Worm (Caenorhabditis elegans) whole organism, young adult: ENCODE results near the gene sos-1.

Source experiments
- F23B12.7 ChIP-seq: sonication (generic microtip); optimal IDR thresholded peaks from 2 replicates; lab custom pipeline; 2017; ENCODE audit warnings: missing genetic modification characterization, mild to moderate bottlenecking, missing compliant biosample characterization, antibody characterized with exemption, moderate library complexity; ENCODE audit not compliant: insufficient read depth
- K11D2.4 ChIP-seq: fragments of 200-800 bp; sonication (Bioruptor generic); IDR thresholded peaks from 2 replicates; pipeline ENCODE4 v1.3.6; 2022; ENCODE audit warnings: missing genetic modification reagents, missing genetic modification characterization, missing compliant biosample characterization
- Y53F4B.3 ChIP-seq: fragments of 200-800 bp; sonication (Bioruptor generic); IDR thresholded peaks from 2 replicates; pipeline ENCODE4 v1.3.6; 2022; ENCODE audit warnings: missing genetic modification reagents, missing genetic modification characterization, missing compliant biosample characterization
- ama-1 ChIP-seq, 3 experiments: fragments of 150-350 bp in 1 of 3; sonication (generic microtip) in 2 of 3; optimal IDR thresholded peaks; 2 replicates each; lab custom pipeline; 2014 to 2018; ENCODE audit warnings: missing biosample characterization in 2 of 3, missing genetic modification characterization in 2 of 3, missing genetic modification reagents in 2 of 3
- aptf-2 ChIP-seq: fragments of 200-800 bp; sonication (Bioruptor generic); conservative IDR thresholded peaks from 2 replicates; pipeline ENCODE4 v1.3.6; 2022; ENCODE audit warnings: missing genetic modification reagents, missing genetic modification characterization, missing compliant biosample characterization
- cebp-2 ChIP-seq: fragments of 200-800 bp; sonication (Bioruptor generic); IDR thresholded peaks from 2 replicates; pipeline ENCODE4 v1.3.6; 2022; ENCODE audit warnings: missing genetic modification characterization, missing compliant biosample characterization
- ceh-100 ChIP-seq: fragments of 200-800 bp; sonication (Bioruptor generic); IDR thresholded peaks from 2 replicates; pipeline ENCODE4 v1.3.6; 2022; ENCODE audit warnings: missing genetic modification reagents, missing genetic modification characterization, missing compliant biosample characterization
- ceh-91 ChIP-seq: fragments of 200-800 bp; sonication (Bioruptor generic); IDR thresholded peaks from 2 replicates; pipeline ENCODE4 v1.3.6; 2022; ENCODE audit warnings: missing genetic modification reagents, missing genetic modification characterization, missing compliant biosample characterization
- die-1 ChIP-seq: sonication (generic microtip); optimal IDR thresholded peaks from 2 replicates; lab custom pipeline; 2016; ENCODE audit warnings: missing genotype, mild to moderate bottlenecking, missing genetic modification characterization, missing compliant biosample characterization
- egl-44 ChIP-seq: fragments of 200-800 bp; sonication (Bioruptor generic); IDR thresholded peaks from 2 replicates; pipeline ENCODE4 v1.3.6; 2022; ENCODE audit warnings: missing genetic modification reagents, missing genetic modification characterization, missing compliant biosample characterization
- lin-26 ChIP-seq: fragments of 200-800 bp; sonication (Bioruptor generic); IDR thresholded peaks from 2 replicates; pipeline ENCODE4 v1.3.6; 2022; ENCODE audit warnings: missing genetic modification reagents, missing genetic modification characterization, missing compliant biosample characterization
- pha-4 ChIP-seq: fragments of 150-350 bp; sonication (generic microtip); optimal IDR thresholded peaks from 2 replicates; lab custom pipeline; 2014; ENCODE audit warnings: missing biosample characterization, missing genetic modification reagents, missing genetic modification characterization
- tlf-1 ChIP-seq: fragments of 200-800 bp; sonication (Bioruptor generic); optimal IDR thresholded peaks from 2 replicates; lab custom pipeline; 2018; ENCODE audit warnings: mild to moderate bottlenecking, missing genetic modification characterization, missing compliant biosample characterization

DNA sequence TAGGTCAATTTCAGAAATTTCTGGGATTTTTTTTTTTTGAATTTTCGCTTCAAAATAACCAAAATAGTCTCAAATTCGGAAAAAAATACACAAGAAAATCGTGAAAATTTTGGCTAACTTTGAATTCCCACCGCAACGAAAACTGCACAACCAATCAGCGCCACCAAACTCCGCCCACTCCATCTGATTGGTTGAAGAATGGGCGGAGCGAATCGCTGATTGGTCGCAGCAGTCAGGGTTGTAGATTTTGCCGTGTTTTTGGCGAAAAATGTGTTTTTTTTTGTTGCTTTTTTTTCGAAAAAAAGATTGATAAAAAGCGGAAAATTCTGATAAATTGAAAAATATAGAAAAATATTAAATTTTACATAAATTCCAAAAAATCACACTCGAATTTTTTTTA is 2.2 kb downstream of the sos-1 start:
- TF ChIP-seq aptf-2 = no peak
- TF ChIP-seq egl-44 (GFP tag; lab: Robert Waterston, UW) = no peak
- no peak for TF ChIP-seq lin-26 (GFP tag; lab: Robert Waterston, UW)
- TF ChIP-seq F23B12.7 (tag; lab: Kevin White, UChicago) = no peak
- TF ChIP-seq ceh-91 (GFP tag; lab: Robert Waterston, UW) = no peak
- no peak for TF ChIP-seq tlf-1
- TF ChIP-seq K11D2.4 (GFP tag; lab: Robert Waterston, UW) = no peak
- TF ChIP-seq cebp-2 (GFP tag; lab: Robert Waterston, UW) = no peak
- TF ChIP-seq Y53F4B.3 (GFP tag; lab: Robert Waterston, UW) = no peak
- no peak for TF ChIP-seq ceh-100
- no peak for TF ChIP-seq ama-1 (optimal IDR thresholded peaks at IDR 0.05; lab: Kevin White, UChicago)
- no peak for TF ChIP-seq ama-1 (GFP tag; optimal IDR thresholded peaks at IDR 0.05; lab: Kevin White, UChicago)
- no peak for TF ChIP-seq die-1 (tag; lab: Kevin White, UChicago)
- TF ChIP-seq pha-4 (tag; lab: Kevin White, UChicago) = no peak
